Worm (Caenorhabditis elegans) whole organism, L4/young adult: Measurements from ENCODE around the gene T28D6.4.

ENCODE experiments used
- dao-5 ChIP-seq: sonication (generic microtip); optimal IDR thresholded peaks from 2 replicates; lab custom pipeline; 2016; ENCODE audit warnings: missing genotype, missing genetic modification characterization, moderate library complexity, missing compliant biosample characterization
- him-1 ChIP-seq: sonication (generic microtip); optimal IDR thresholded peaks from 2 replicates; lab custom pipeline; 2016; ENCODE audit warnings: missing genotype, missing genetic modification reagents, missing genetic modification characterization, missing compliant biosample characterization

DNA sequence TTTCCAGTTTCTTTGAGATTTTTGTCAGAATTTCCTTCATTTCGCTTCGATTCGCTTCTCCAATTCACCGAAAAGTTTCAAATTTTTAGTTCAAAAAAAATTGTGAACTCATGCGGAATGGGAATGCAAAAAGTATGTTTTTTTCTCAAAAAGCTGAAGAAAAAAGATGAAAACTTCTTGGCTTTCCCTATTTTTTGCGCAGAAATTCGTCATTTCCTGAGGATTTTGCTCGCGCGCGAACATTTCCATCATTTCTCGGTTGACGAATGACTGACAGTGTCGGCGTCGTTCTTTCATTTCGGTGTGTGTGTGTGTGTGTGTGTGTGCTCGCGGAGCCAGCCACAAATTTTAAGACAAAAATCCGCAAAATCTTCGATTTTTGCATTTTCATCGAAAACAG, 27.9 kb upstream of the T28D6.4 start:
- TF ChIP-seq him-1 (tag; lab: Kevin White, UChicago) (no peak), dao-5 (tag; lab: Kevin White, UChicago) (no peak)
